Worm (Caenorhabditis elegans) whole organism, L4/young adult: Measurements from ENCODE around the gene puf-3.

Experiments used
- W03F9.2 ChIP-seq: fragments of 150-350 bp; optimal IDR thresholded peaks from 2 replicates; lab custom pipeline; 2014; ENCODE audit warnings: missing biosample characterization, missing genetic modification characterization
- dao-5 ChIP-seq: sonication (generic microtip); optimal IDR thresholded peaks from 2 replicates; lab custom pipeline; 2016; ENCODE audit warnings: missing genotype, missing genetic modification characterization, moderate library complexity, missing compliant biosample characterization
- him-1 ChIP-seq: sonication (generic microtip); optimal IDR thresholded peaks from 2 replicates; lab custom pipeline; 2016; ENCODE audit warnings: missing genotype, missing genetic modification reagents, missing genetic modification characterization, missing compliant biosample characterization

ce11 chrIV:13554350-13554749 lies 42.4 kb upstream of the puf-3 start:
- TF ChIP-seq W03F9.2 (tag; lab: Kevin White, UChicago) (no peak), him-1 (tag; lab: Kevin White, UChicago) (no peak), dao-5 (tag; lab: Kevin White, UChicago) (no peak)
